Worm (Caenorhabditis elegans) whole organism, young adult: ENCODE results near the gene nhr-255.

Experiments
- F10E7.11 ChIP-seq: sonication (generic microtip); optimal IDR thresholded peaks from 2 replicates; lab custom pipeline; 2017; ENCODE audit warnings: mild to moderate bottlenecking, missing genetic modification characterization, moderate library complexity, missing compliant biosample characterization
- lir-1 ChIP-seq: fragments of 200-800 bp; sonication (Bioruptor generic); conservative IDR thresholded peaks from 2 replicates; pipeline ENCODE4 v1.3.6; 2022; ENCODE audit warnings: missing genetic modification reagents, missing genetic modification characterization, missing compliant biosample characterization
- nhr-90 ChIP-seq: sonication (generic microtip); optimal IDR thresholded peaks from 2 replicates; lab custom pipeline; 2016; ENCODE audit warnings: missing genotype, mild to moderate bottlenecking, missing genetic modification characterization, missing compliant biosample characterization
- repo-1 ChIP-seq: sonication (generic microtip); optimal IDR thresholded peaks from 2 replicates; lab custom pipeline; 2017; ENCODE audit warnings: mild to moderate bottlenecking, missing genetic modification characterization, missing compliant biosample characterization

DNA sequence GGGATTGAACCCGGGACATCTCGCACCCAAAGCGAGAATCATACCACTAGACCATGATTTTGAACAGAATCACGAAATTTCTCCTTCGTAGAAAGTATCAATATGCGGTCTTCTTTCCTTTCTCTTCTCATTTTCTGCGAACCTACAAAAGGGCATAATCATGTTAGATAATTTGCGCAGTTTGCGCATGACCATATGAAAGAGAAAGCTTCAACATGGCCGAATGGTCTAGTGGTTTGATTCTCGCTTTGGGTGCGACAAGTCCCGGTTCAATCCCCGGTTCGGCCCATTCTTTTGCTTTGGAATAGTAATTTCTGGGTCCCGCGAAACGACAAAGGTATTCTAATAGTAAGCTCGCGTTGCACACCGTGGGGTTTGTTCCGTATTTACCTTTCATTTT lies 5.4 kb downstream of the nhr-255 start:
- TF ChIP-seq nhr-90 (tag; lab: Kevin White, UChicago) (no peak), repo-1 (tag; lab: Kevin White, UChicago) (no peak), F10E7.11 (no peak), lir-1 (no peak)
